Worm (Caenorhabditis elegans) whole organism, midembryonic: ENCODE measurements around the gene B0545.4.
"Not testable (repeated sequence)": the region's sequence is repeated elsewhere in the genome, so short reads cannot be mapped to it uniquely, and the experiment has no call there.

Source experiments
- T22C8.4 ChIP-seq: fragments of 200-800 bp; sonication (Bioruptor generic); IDR thresholded peaks from 2 replicates; pipeline ENCODE4 v1.3.6; 2022; ENCODE audit warnings: missing genetic modification characterization, missing compliant biosample characterization
- cog-1 ChIP-seq: sonication (generic microtip); optimal IDR thresholded peaks from 2 replicates; lab custom pipeline; 2016; ENCODE audit warnings: missing genetic modification characterization, missing compliant biosample characterization
- flt-1 ChIP-seq: fragments of 200-800 bp; sonication (Bioruptor generic); IDR thresholded peaks from 2 replicates; pipeline ENCODE4 v1.3.6; 2022; ENCODE audit warnings: missing genetic modification characterization, missing compliant biosample characterization
- klf-2 ChIP-seq: fragments of 200-800 bp; sonication (Bioruptor generic); conservative IDR thresholded peaks from 2 replicates; pipeline ENCODE4 v1.3.6; 2022; ENCODE audit warnings: missing genetic modification reagents, missing genetic modification characterization, missing compliant biosample characterization
- med-1 ChIP-seq: sonication (generic microtip); optimal IDR thresholded peaks from 2 replicates; lab custom pipeline; 2017; ENCODE audit warnings: missing genetic modification characterization, mild to moderate bottlenecking, missing compliant biosample characterization, antibody characterized with exemption, missing genetic modification reagents; ENCODE audit not compliant: insufficient read depth
- ref-1 ChIP-seq: fragments of 200-800 bp; sonication (Bioruptor generic); conservative IDR thresholded peaks from 2 replicates; pipeline ENCODE4 v1.3.6; 2022; ENCODE audit warnings: missing genetic modification reagents, missing genetic modification characterization, missing compliant biosample characterization
- tab-1 ChIP-seq: fragments of 200-800 bp; sonication (Bioruptor generic); IDR thresholded peaks from 2 replicates; pipeline ENCODE4 v1.3.6; 2022; ENCODE audit warnings: missing genetic modification characterization, missing compliant biosample characterization
- ztf-23 ChIP-seq: fragments of 200-800 bp; sonication (Bioruptor generic); IDR thresholded peaks from 2 replicates; pipeline ENCODE4 v1.3.6; 2022; ENCODE audit warnings: missing genetic modification reagents, missing genetic modification characterization, missing compliant biosample characterization
- ztf-29 ChIP-seq: fragments of 200-800 bp; sonication (Bioruptor generic); IDR thresholded peaks from 2 replicates; pipeline ENCODE4 v1.3.6; 2022; ENCODE audit warnings: missing genetic modification reagents, missing genetic modification characterization, missing compliant biosample characterization

The B0545.4 gene

ce11 chrIV:133968-134367 is 24.8 kb upstream of the B0545.4 start:
- TF ChIP-seq ztf-29 (GFP tag; lab: Robert Waterston, UW) (no peak), tab-1 (no peak), cog-1 (tag; lab: Kevin White, UChicago) (no peak), flt-1 (GFP tag; lab: Robert Waterston, UW) (no peak), med-1 (GFP tag; lab: Kevin White, UChicago) (no peak), klf-2 (no peak)

DNA sequence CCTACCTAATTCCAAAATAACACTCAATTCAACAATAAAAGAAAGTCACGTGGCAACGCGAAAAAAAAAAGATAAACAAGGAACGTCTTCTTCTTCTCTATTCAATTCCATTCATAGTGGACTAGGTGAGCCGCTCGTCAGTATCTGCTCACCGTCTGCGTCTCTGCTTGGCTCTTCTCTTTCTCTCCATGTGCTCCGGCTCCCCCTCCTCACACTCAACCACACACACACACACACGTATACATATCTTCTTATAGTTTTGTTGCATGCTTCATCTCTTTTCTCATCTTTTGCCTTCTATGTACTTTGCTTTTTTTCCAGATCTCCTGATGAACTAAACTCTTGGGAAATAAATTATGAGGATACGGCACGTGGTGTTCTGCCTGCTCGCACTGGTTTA is 22.9 kb upstream of the B0545.4 start, which contains the start of gene daf-1:
daf-1 (plus strand) TSS at position 322 of the 400 bp plus-strand sequence.
- TF ChIP-seq ztf-23 (GFP tag; lab: Robert Waterston, UW), result no peak
- TF ChIP-seq ztf-29 (GFP tag; lab: Robert Waterston, UW), result no peak
- TF ChIP-seq med-1 (GFP tag; lab: Kevin White, UChicago), result no peak
- TF ChIP-seq klf-2, result no peak
- no peak for TF ChIP-seq tab-1
- no peak for TF ChIP-seq ref-1 (GFP tag; lab: Robert Waterston, UW)
- TF ChIP-seq T22C8.4 (GFP tag; lab: Robert Waterston, UW), result no peak
- no peak for TF ChIP-seq cog-1 (tag; lab: Kevin White, UChicago)
- no peak for TF ChIP-seq flt-1 (GFP tag; lab: Robert Waterston, UW)

ce11 chrIV:130150-130549 is 20.9 kb upstream of the B0545.4 start:
- TF ChIP-seq ztf-23 (GFP tag; lab: Robert Waterston, UW) (no peak), flt-1 (GFP tag; lab: Robert Waterston, UW) (no peak), T22C8.4 (GFP tag; lab: Robert Waterston, UW) (no peak), tab-1 (no peak)

DNA sequence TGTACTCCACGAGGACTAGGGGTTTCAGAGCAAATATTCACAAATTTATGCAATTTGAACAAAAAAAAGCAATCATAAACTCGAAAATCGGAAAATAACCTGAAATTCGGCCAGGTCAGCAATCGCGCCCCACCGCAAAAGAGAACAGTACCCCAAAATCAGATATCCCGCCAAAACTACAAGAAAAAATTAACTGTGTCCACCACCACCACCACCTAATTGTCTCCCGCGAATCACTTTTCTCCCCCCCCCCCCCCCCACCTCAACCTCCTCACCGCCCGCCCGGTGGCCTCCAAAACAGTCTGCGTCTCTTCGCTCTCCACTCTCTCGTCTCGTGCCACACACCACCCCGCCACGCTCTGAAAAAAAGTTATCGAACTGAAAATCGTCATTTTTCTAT is 19.3 kb upstream of the B0545.4 start:
- TF ChIP-seq cog-1 (tag; lab: Kevin White, UChicago) (no peak), med-1 (GFP tag; lab: Kevin White, UChicago) (no peak), flt-1 (GFP tag; lab: Robert Waterston, UW) (no peak), T22C8.4 (GFP tag; lab: Robert Waterston, UW) (no peak), ztf-29 (GFP tag; lab: Robert Waterston, UW) (no peak), klf-2 (no peak), tab-1 (no peak), ztf-23 (GFP tag; lab: Robert Waterston, UW) (no peak), ref-1 (GFP tag; lab: Robert Waterston, UW) (no peak)

DNA sequence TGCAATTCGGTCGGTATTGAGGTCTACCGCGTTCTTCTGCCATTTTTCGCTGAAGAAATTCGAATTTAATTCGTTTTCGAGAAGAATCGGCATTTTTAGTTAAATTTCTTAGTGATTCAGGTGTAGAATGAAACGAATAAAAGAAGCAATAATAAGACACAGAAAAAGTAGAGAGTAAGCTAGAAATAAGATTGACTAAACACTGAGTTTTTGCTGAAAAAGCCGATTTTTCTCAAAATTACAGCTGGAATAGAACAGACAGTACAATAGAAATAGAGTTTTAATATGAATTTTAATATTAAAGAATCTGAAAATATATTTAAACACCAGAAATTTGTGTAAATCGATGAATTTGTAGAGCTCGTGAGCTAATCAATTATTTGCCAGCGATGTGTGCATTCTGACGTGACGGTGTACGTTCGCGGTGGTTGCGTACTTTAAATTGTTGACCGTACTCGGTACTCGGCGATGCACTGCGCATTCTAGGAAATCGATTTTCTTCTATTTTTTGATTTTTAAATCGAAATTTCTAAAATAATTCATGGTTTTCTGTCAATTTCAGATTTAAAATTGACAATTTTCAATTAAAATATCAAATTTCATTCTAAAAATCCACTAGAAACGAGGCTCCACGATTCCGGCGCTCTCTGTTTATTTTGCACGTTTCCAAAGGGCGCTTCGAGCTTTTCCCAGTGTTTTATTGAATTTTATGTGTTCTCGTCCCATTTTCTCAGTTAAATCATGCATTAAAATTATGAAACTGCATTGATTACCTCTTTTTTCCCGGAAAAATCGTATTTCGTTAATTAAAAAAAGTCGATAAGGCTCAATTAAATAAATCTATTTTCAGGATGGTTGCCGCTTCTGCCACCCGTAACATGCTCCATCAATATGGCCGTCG is 16.9 kb upstream of the B0545.4 start, which contains the start of the genes grld-1 and cox-6C:
grld-1 (minus strand) TSS at position 51 of the 901 bp plus-strand sequence.
cox-6C (plus strand) TSS at position 851 of the 901 bp plus-strand sequence.
- no peak for TF ChIP-seq ref-1 (GFP tag; lab: Robert Waterston, UW)
- peak; percentile 60 for TF ChIP-seq T22C8.4 (GFP tag; lab: Robert Waterston, UW)
- TF ChIP-seq med-1 (GFP tag; lab: Kevin White, UChicago), result no peak
- no peak for TF ChIP-seq tab-1
- 0 out of 2 replicates have a peak, but pooled peaks have one; percentile 3 for TF ChIP-seq flt-1 (GFP tag; lab: Robert Waterston, UW)
- no peak for TF ChIP-seq ztf-23 (GFP tag; lab: Robert Waterston, UW)
- peak; percentile 32 for TF ChIP-seq cog-1 (tag; lab: Kevin White, UChicago)
- no peak for TF ChIP-seq klf-2
- no peak for TF ChIP-seq ztf-29 (GFP tag; lab: Robert Waterston, UW)

ce11 chrIV:121607-122006 is 12.4 kb upstream of the B0545.4 start, which contains the start of gene tut-1:
tut-1 (minus strand) TSS chrIV:121707.
- TF ChIP-seq klf-2 (no peak), ztf-23 (GFP tag; lab: Robert Waterston, UW) (no peak), ztf-29 (GFP tag; lab: Robert Waterston, UW) (no peak), tab-1 (no peak), T22C8.4 (GFP tag; lab: Robert Waterston, UW) (no peak), med-1 (GFP tag; lab: Kevin White, UChicago) (no peak), cog-1 (tag; lab: Kevin White, UChicago) (no peak), ref-1 (GFP tag; lab: Robert Waterston, UW) (no peak), flt-1 (GFP tag; lab: Robert Waterston, UW) (no peak)

- TF ChIP-seq ztf-29 (GFP tag; lab: Robert Waterston, UW), result no peak
- TF ChIP-seq T22C8.4 (GFP tag; lab: Robert Waterston, UW), result no peak
- no peak for TF ChIP-seq cog-1 (tag; lab: Kevin White, UChicago)
Measured at ce11 chrIV:119792-120191, 10.6 kb upstream of the B0545.4 start.

DNA sequence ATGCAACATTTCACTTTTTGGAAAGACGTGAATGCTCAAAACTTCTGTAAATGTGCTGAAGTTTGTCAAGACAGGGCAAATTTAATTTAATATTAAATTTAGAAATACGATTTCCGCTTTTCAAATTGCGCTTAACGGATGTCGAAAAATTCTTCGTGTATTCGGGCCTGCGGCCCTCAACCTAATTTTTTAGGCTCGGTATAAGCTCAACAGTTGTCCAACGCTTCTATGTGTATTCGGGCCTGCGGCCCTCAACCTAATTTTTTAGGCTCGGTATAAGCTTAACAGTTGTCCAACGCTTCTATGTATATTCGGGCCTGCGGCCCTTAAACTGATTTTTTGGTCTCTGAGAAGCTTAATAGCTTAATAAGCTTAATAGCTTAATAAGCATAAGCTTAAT is 9.6 kb upstream of the B0545.4 start:
- TF ChIP-seq med-1 (GFP tag; lab: Kevin White, UChicago) (no peak), flt-1 (GFP tag; lab: Robert Waterston, UW) (no peak), cog-1 (tag; lab: Kevin White, UChicago) (no peak), tab-1 (no peak), klf-2 (no peak), ztf-23 (GFP tag; lab: Robert Waterston, UW) (no peak), ztf-29 (GFP tag; lab: Robert Waterston, UW) (no peak), ref-1 (GFP tag; lab: Robert Waterston, UW) (no peak), T22C8.4 (GFP tag; lab: Robert Waterston, UW) (no peak)

- not testable (repeated sequence) for TF ChIP-seq med-1 (GFP tag; lab: Kevin White, UChicago); cog-1 (tag; lab: Kevin White, UChicago); flt-1 (GFP tag; lab: Robert Waterston, UW)
Measured at ce11 chrIV:111377-111776, 2.2 kb upstream of the B0545.4 start, which contains the start of gene F29C4.4. F29C4.4 (plus strand) TSS chrIV:111677.
